Fruit fly (Drosophila melanogaster) whole organism, pupa: Measurements from ENCODE around the gene HisCl1.

Source experiments
- CG15710 ChIP-seq: fragments of 200-800 bp; sonication (Bioruptor generic); optimal IDR thresholded peaks from 2 replicates; lab custom pipeline; 2018; ENCODE audit warnings: missing biosample characterization, mild to moderate bottlenecking, missing genetic modification characterization, moderate library complexity
- CG4496 ChIP-seq: fragments of 200-800 bp; sonication (Bioruptor generic); IDR thresholded peaks from 3 replicates; pipeline ENCODE4 v1.3.6; 2022; ENCODE audit warnings: missing biosample characterization, missing genetic modification characterization
- CG8159 ChIP-seq: fragments of 200-800 bp; sonication (Bioruptor generic); optimal IDR thresholded peaks from 3 replicates; lab custom pipeline; 2018; ENCODE audit warnings: missing biosample characterization, mild to moderate bottlenecking, missing genetic modification characterization, moderate library complexity

DNA sequence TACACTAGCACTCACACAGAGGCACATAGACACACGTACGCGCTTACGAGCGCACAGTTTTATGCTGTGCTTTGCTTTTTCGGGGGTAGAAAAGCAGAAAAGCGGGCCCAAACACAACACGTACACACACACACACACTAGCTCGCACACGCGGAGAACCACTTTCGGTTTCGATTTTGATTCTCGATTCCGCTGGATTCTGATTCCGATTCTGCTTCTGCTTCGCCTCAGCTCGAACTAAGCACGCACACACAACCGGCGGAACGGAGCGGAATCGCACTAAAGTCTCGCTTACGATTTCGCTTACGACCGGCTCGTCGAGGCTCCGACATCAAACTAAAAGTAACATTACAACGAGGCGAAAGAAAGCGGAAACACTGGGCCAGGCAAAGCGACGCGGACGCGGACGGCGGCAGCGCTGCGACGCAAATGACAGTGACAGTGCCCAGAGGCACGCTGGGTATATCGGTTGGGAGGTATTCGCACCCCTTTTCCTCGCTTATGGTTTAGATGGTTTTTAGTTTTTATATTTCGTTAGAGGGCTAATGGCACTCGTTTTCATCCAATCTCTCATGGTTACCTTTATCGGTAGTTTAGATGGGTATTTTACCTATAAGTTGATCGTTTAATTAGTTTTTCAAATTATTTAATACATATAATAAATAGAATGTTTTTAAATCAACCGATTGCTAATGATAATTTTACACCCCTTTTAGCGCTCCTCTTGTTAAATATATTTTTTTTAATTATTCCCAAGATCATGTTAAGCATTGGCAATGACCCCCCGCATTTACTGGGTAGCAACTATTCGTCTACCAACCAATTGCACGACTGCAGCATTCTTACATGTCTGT is 8.7 kb upstream of the HisCl1 start:
- TF ChIP-seq CG15710 (tag; lab: Kevin White, UChicago) (peak; percentile 72), CG8159 (peak; percentile 57), CG4496 (GFP tag; lab: Robert Waterston, UW) (peak; percentile 44; the same call in 1 of the 3 replicates)
